Fruit fly (Drosophila melanogaster) Kc167 (cell line): Measurements from ENCODE around the gene CG31807.

Source experiments
- Myc ChIP-seq: fragments of >200 bp; optimal IDR thresholded peaks from 2 replicates; lab custom pipeline; 2017; ENCODE audit warnings: missing external identifiers
- Sin3A ChIP-seq: fragments of >200 bp; optimal IDR thresholded peaks from 2 replicates; lab custom pipeline; 2018; ENCODE audit warnings: missing external identifiers
- h ChIP-seq: fragments of >200 bp; optimal IDR thresholded peaks from 3 replicates; lab custom pipeline; 2018; ENCODE audit warnings: missing external identifiers
- insv ChIP-seq: fragments of >200 bp; optimal IDR thresholded peaks from 3 replicates; lab custom pipeline; 2018; ENCODE audit warnings: missing external identifiers
- psq ChIP-seq: fragments of >200 bp; optimal IDR thresholded peaks from 2 replicates; lab custom pipeline; 2017; ENCODE audit warnings: missing external identifiers
- ttk ChIP-seq: sonication (Bioruptor generic); optimal IDR thresholded peaks from 2 replicates; lab custom pipeline; 2017; ENCODE audit warnings: missing external identifiers

Gene CG31807

DNA sequence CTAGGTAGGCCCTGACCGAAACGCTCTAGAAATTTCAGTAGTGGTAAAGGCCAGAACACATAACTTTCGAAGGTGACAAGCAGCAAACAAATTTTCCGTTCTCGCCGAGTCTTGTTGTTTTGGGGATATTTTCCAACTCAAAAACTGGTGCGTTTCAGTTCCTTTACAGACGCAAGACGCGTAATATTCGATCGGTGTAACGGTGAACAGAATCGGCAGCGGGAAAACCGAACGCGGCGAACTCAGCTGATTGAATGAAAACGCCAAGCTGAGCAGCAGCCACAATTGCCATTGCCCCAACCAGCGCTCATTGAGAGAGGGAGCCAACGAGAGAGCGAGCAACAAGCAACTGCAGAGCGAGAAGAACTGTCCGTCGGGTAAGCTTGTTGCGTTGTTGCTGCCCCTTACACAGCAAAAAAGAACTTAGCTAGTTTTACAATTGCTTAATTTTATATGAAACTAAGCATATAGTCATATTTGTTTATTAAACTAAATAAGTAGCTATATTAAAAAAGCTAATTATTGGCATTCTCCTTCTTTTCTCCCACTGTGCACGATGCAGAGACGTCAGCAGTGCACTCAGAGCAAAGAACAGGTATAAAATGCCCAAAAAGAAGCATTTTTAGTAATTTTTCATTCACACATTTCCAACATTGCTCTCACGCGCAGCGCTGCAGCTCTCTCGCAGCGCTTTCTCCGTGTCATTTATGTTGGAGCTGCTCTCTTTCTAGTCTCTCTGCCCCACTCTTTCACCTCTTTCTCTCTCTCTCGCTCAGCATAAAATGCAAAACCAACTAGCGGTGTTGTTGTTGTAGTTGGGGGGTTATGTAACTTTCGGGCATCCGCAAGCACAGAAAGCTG lies 32.3 kb upstream of the CG31807 start, which contains the start of the genes Cyt-c-d and CG31808:
TSS of gene Cyt-c-d (plus strand) at position 51 of the 861 bp plus-strand sequence.
TSS of gene CG31808 (minus strand) at position 355 of the 861 bp plus-strand sequence.
- TF ChIP-seq insv (no peak), psq (lab: Kevin White, UChicago) (no peak), ttk (lab: Kevin White, UChicago) (no peak), h (lab: Kevin White, UChicago) (no peak), Myc (lab: Kevin White, UChicago) (no peak), Sin3A (lab: Kevin White, UChicago) (no peak)

DNA sequence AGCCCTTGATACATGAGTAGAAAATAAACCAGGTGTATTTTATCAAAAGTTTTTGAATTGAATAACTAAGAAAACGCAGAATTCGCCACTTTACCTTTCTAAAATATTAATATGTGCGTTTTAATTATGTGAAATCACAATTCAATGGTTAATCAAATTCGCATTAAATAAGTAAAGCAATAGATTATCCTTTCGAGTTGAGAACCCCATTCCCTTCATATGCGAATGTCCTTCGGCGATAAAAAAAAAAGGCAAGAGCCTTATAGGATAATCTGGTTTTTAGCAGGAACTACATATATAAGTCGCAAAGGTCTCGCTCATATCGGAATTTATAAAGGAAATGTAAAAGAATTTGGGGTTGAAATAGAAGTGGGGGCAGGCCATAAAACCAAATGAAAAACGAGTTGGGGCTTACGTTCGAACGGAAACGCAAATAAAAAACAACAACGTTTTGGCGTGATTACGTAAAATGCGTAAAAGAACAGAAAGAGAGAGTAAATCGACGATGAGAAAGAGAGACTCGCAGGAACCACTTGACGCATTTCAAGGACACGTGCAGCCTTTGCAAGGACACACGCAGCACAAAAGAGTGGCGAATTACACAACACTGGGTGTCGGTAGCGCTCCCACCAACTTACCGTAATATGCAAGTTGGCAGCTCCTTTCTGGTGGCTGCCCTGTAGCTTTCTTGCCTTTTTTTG lies 31.5 kb upstream of the CG31807 start:
- TF ChIP-seq insv (no peak), ttk (lab: Kevin White, UChicago) (no peak), Sin3A (lab: Kevin White, UChicago) (no peak), psq (lab: Kevin White, UChicago) (no peak), h (lab: Kevin White, UChicago) (no peak), Myc (lab: Kevin White, UChicago) (no peak)

DNA sequence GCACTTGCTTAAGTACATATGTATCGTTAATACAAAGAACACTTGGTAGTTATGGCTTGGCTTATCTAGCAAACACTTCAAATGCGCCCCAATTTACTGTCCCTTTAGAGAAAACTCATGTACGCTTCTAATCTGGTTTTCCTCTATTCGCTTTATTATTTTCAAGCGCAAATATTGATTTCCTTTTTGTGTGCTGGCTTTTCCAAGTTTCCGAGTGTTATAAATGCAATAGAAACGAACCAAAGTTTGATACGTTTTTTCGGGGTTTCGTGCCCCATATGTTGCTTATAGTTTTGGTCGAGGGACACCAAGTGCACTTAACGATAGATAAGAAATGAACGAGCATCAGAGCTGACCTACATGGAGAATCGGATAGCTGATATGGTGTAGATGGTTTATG lies 30.1 kb upstream of the CG31807 start:
- no peak for TF ChIP-seq psq (lab: Kevin White, UChicago)
- no peak for TF ChIP-seq Myc (lab: Kevin White, UChicago)
- TF ChIP-seq ttk (lab: Kevin White, UChicago): no peak
- no peak for TF ChIP-seq insv
- no peak for TF ChIP-seq h (lab: Kevin White, UChicago)
- no peak for TF ChIP-seq Sin3A (lab: Kevin White, UChicago)

DNA sequence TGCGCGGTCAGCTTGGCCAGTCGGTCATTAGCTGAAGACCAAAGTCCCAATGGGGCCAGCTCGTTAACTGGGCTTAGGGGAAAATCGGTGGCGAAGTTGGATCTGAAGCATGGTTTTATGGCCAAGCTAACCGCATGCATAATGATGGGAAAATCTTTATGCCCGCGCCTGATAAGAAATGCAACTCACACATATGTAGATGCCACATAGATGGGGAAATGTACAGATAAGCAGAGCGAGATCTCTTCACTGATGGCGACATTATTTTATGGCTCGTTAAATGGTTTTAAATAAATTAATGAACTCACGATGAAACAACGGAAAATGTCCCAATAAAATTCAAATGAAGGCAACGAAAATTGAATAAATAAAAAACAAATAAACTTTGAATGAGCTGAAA lies 28.1 kb upstream of the CG31807 start:
- TF ChIP-seq insv (no peak), ttk (lab: Kevin White, UChicago) (no peak), Sin3A (lab: Kevin White, UChicago) (no peak), h (lab: Kevin White, UChicago) (no peak), Myc (lab: Kevin White, UChicago) (no peak), psq (lab: Kevin White, UChicago) (no peak)

DNA sequence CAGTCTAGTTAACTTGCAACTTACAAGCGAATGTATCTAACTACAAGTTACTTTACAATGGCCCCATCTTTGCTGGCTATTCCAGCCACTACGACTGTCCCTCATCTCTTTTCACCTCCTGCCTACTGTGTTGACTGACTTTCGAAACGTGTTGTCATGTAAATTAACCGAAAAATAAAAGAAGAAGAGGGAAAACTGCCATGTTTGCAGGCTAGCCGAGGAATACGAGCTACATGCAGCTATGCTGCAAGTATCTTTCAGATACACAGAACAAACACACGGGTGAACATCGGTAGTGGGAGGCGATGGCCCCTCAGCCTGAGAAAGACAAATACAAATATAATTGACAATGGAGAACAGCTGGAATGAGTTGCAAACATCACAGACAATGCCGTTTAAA lies 26.9 kb upstream of the CG31807 start:
- TF ChIP-seq psq (lab: Kevin White, UChicago) (no peak), ttk (lab: Kevin White, UChicago) (no peak), Myc (lab: Kevin White, UChicago) (no peak), insv (no peak), Sin3A (lab: Kevin White, UChicago) (no peak), h (lab: Kevin White, UChicago) (no peak)

DNA sequence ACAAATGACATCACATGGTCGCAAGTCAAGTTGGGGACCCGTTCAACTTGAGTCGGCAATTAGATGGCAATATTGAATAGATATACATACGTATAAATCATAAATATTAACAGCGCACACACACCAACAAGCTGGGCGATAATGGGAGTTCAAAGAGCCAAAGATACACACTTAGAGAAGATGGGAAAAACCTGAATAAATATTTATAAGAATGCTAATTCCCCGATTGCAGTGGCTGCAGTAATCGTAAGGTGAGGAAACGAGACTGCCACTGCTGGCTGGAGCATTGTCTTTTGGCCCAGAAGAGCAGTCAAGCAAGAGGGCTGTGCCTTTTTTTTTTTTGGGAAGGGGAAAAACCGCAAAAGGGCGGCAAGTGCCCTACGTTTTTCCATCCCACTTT lies 26.4 kb upstream of the CG31807 start:
- TF ChIP-seq ttk (lab: Kevin White, UChicago) (no peak), insv (no peak), Sin3A (lab: Kevin White, UChicago) (no peak), psq (lab: Kevin White, UChicago) (no peak), Myc (lab: Kevin White, UChicago) (no peak), h (lab: Kevin White, UChicago) (no peak)

DNA sequence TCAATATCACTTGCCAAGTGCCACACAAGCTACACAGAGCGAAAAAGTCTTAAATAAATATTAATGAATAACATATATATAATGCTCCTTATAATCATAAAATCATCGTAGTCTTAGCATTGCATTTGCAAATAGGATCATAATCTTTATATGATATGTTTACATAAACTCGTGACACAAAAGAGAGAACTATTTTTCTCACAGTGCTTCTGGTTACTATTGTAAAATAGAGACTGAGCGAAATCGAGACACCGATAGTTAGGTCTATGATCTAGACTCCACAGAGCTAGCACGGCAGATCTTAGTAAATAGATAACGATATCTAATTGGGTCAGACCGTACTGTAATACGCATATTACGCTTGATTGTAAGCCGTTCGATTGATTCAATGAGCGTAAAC lies 25.9 kb upstream of the CG31807 start:
- TF ChIP-seq Sin3A (lab: Kevin White, UChicago) (no peak), ttk (lab: Kevin White, UChicago) (no peak)

DNA sequence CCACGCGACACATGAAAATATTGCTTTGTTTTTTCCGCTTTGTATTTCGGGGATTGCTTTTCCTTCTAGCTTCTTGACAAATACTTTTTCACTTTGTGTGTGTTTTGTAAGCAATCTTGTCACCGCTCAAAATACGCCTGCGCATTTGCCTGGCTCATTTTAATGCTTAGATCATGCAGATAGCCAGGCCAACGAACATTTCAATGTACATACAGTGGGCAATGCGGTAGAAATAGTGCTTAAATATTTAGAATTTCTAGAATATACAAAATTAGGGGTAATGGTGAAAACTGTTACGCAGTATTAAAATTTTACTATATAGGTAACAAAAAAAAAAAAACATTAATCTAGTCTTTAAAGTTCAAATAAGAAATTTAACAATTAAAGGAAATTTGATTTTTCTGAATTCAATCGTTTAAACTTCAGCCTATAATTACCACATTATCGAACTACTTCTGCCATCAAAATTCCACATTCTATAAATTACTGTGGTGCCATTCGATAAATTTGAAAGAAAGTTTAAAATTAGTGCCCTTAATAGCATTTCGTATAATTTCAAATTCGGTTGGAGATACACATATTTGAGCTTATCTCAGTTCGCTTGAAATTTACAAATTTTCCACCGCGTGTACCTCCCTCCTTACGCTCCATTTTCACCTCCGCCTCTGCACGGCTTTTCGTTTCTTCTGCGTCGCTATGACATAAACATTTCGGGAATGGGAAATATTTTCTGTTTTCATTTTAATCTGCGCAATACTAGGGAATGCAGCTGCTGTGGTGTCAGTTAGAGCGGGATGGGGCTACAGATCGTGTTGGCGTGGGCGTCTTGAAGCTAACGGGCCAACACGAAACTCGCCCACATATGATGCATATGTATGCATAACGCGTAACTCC lies 23.3 kb upstream of the CG31807 start:
- TF ChIP-seq insv: no peak
- no peak for TF ChIP-seq psq (lab: Kevin White, UChicago)

DNA sequence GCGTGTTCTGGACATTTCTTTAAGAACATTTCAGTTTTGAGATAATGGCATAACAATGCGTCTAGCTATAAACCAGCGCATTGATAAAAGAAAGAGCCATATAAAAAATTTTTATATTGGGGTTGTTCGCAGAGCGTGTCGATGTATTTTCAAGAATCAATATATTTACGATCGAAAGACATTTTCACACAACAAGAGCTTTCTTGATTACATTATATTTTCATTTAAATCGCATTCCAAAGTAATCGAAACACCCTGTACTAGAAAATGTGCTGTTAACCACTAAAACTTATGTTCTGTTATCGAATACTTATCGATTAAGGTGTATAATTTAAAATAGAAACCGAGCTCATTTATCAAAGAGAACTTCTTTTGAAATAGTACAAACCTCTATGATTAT lies 19.9 kb upstream of the CG31807 start:
- TF ChIP-seq Myc (lab: Kevin White, UChicago) (no peak), h (lab: Kevin White, UChicago) (no peak), psq (lab: Kevin White, UChicago) (peak; percentile 53), Sin3A (lab: Kevin White, UChicago) (no peak), insv (no peak), ttk (lab: Kevin White, UChicago) (no peak)

DNA sequence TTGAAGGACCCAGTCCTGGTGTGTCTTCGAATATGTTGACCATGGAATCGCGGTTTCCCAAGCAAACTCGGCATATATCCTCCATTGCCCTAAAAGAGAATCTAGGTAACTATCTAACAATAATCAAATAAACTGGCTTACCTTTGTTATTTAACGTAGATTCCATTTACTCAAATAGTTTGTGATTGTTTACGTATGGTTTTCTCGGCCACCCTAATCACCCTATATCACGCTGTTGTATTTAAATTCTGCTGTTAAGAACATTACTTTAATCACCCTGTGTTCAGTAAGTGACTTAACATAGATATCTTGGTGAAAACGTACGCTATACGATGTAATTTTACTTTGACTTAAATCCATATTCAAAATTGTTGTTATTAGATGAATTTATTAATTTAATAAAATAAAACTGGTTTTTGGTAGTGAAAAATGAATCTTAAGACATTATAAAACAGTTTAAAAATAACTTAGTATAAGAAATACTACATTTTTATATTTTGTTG lies 19.3 kb upstream of the CG31807 start:
- no peak for TF ChIP-seq Sin3A (lab: Kevin White, UChicago)
- TF ChIP-seq psq (lab: Kevin White, UChicago): peak; percentile 46

DNA sequence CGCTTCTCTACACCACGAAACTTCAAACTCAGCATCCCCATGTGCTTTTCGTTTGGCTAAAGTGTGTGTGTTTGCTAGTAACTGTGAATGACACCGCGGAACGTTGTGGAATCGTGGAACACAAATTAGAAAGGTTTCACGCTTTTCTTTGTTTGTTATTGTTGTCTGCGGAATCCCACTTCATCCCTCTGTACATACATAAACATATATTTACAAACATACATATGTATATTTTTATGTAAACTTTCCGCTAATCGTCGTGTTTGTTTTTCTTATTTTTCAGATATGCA lies 6.8 kb upstream of the CG31807 start:
- TF ChIP-seq h (lab: Kevin White, UChicago) (no peak), ttk (lab: Kevin White, UChicago) (no peak), Myc (lab: Kevin White, UChicago) (no peak), Sin3A (lab: Kevin White, UChicago) (no peak), insv (no peak), psq (lab: Kevin White, UChicago) (no peak)
